Worm (Caenorhabditis elegans) whole organism, mixed stage, embryonic: ENCODE data around the gene set-5.
A peak's percentile ranks its signal among the peaks of the same experiment; 100 is the strongest.

Source experiments
- cnd-1 ChIP-seq: fragments of 200-800 bp; sonication (Bioruptor generic); optimal IDR thresholded peaks from 2 replicates; lab custom pipeline; 2018; ENCODE audit warnings: mild to moderate bottlenecking, missing genetic modification characterization, missing compliant biosample characterization
- drap-1 ChIP-seq: fragments of 200-800 bp; sonication (Bioruptor generic); optimal IDR thresholded peaks from 3 replicates; lab custom pipeline; 2018; ENCODE audit warnings: mild to moderate bottlenecking, missing genetic modification characterization, missing compliant biosample characterization
- elt-3 ChIP-seq: fragments of 150-350 bp; optimal IDR thresholded peaks from 2 replicates; lab custom pipeline; 2014; ENCODE audit warnings: missing biosample characterization, missing genetic modification characterization
- nhr-28 ChIP-seq: fragments of 150-350 bp; optimal IDR thresholded peaks from 2 replicates; lab custom pipeline; 2014; ENCODE audit warnings: missing biosample characterization, missing genetic modification characterization
- nhr-76 ChIP-seq: sonication (generic microtip); optimal IDR thresholded peaks from 2 replicates; lab custom pipeline; 2017; ENCODE audit warnings: missing biosample characterization, missing genetic modification characterization
- snpc-4 ChIP-seq: fragments of 150-350 bp; optimal IDR thresholded peaks from 2 replicates; lab custom pipeline; 2014; ENCODE audit warnings: missing biosample characterization, missing genetic modification characterization
- sptf-1 ChIP-seq: sonication (generic microtip); optimal IDR thresholded peaks from 2 replicates; lab custom pipeline; 2017; ENCODE audit warnings: mild to moderate bottlenecking, missing genetic modification characterization, moderate library complexity, missing compliant biosample characterization
- unc-62 ChIP-seq: fragments of 150-350 bp; optimal IDR thresholded peaks from 2 replicates; lab custom pipeline; 2014; ENCODE audit warnings: missing biosample characterization, missing genetic modification reagents, missing genetic modification characterization
- ztf-11 ChIP-seq: fragments of 150-350 bp; optimal IDR thresholded peaks from 2 replicates; lab custom pipeline; 2014; ENCODE audit warnings: missing biosample characterization, missing genetic modification characterization

DNA sequence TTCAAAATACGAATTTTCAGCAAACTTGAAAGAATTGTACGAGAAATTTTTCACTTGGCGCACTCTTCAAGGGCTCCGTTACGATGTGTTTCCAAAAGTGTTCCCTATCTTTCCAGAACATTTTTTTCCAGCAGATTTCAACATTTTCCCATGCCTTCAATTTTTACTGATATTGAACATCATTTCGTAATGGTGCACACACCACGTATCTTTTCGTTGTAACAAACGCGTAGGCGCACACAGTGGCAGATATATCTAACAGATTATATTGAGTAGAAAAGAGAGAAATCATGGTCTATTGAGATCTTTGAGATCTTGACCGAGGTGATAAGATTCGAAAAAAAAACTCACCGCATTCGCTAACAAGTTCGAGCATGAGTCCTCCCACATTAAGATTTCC is 3.1 kb upstream of the set-5 start:
- no peak for TF ChIP-seq sptf-1 (tag; lab: Kevin White, UChicago)
- TF ChIP-seq elt-3 (tag; lab: Kevin White, UChicago) = no peak
- no peak for TF ChIP-seq ztf-11
- TF ChIP-seq nhr-28 = no peak
- no peak for TF ChIP-seq cnd-1 (tag; lab: Kevin White, UChicago)
- TF ChIP-seq nhr-76 = no peak
- TF ChIP-seq drap-1 (GFP tag; lab: Kevin White, UChicago) = no peak
- TF ChIP-seq unc-62 (GFP tag; lab: Kevin White, UChicago) = peak; percentile 32
- no peak for TF ChIP-seq snpc-4 (tag; lab: Kevin White, UChicago)
